Worm (Caenorhabditis elegans) whole organism, L4/young adult: Measurements from ENCODE around the gene ssup-72.
"Not testable (repeated sequence)": the region's sequence is repeated elsewhere in the genome, so short reads cannot be mapped to it uniquely, and the experiment has no call there.

Experiments
- W03F9.2 ChIP-seq: fragments of 150-350 bp; optimal IDR thresholded peaks from 2 replicates; lab custom pipeline; 2014; ENCODE audit warnings: missing biosample characterization, missing genetic modification characterization
- him-1 ChIP-seq: sonication (generic microtip); optimal IDR thresholded peaks from 2 replicates; lab custom pipeline; 2016; ENCODE audit warnings: missing genotype, missing genetic modification reagents, missing genetic modification characterization, missing compliant biosample characterization

ce11 chrII:6775076-6775475 is 1.3 kb upstream of the ssup-72 start, which contains the start of gene agr-1:
- TF ChIP-seq him-1, W03F9.2 (tag; lab: Kevin White, UChicago): not testable (repeated sequence)
